Worm (Caenorhabditis elegans): Measurements from ENCODE around the gene rheb-1.

rheb-1 gene

DNA sequence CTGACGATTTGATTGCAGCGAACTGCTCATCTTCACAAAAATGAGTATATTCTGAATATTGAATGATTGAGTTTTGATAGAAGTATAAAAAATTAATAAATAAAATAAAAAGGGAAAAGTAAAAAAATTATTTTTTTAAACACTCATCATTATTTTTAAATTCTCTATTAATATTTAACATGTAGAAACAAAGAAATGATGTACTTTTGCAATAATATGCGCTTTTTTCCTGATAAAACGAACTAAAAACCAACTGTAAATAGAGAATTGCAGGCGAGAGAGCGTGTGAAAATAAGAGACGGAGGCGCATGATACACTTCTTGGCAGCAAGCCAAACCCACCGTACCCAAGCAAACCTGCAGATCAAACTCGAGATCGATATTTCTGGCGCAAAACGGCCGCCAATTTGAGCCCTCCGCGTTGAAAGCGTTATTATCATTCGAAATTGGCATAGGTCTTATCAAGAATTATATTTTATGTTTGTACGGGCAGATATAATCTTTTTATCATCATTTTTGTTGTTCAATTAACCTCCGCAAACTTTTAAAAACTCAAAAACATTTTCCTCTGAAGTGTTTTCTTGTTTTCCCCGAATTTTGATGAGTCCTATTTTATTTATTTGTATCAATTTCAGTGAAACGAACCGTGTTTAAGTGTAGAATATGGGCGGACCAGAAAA is at the start of gene rheb-1, which contains the start of gene spk-1 (continued):
- TF ChIP-seq egl-18 (GFP tag; IDR thresholded peaks at IDR 0.05) (no peak), chd-7 (tag; optimal IDR thresholded peaks at IDR 0.05) (peak; percentile 75), athp-1 (tag; optimal IDR thresholded peaks at IDR 0.05) (peak; percentile 86), aptf-3 (GFP tag; IDR thresholded peaks at IDR 0.05) (no peak), ztf-28 (GFP tag; IDR thresholded peaks at IDR 0.05) (0 out of 2 replicates have a peak, but pooled peaks have one; percentile 45), lin-26 (GFP tag; IDR thresholded peaks at IDR 0.05) (peak; percentile 60; the same call in 1 of the 2 replicates), ZK185.1 (tag; optimal IDR thresholded peaks at IDR 0.05; ENCODE audit: poor library complexity, severe bottlenecking) (peak; percentile 84), ztf-25 (GFP tag; IDR thresholded peaks at IDR 0.05) (no peak), ztf-6 (GFP tag; IDR thresholded peaks at IDR 0.05) (no peak), attf-5 (GFP tag; optimal IDR thresholded peaks at IDR 0.05) (peak; percentile 92), unc-130 (GFP tag; optimal IDR thresholded peaks at IDR 0.05) (peak; percentile 30), T26A5.8 (tag; optimal IDR thresholded peaks at IDR 0.05) (no peak), efl-1 (GFP tag; optimal IDR thresholded peaks at IDR 0.05) (peak; percentile 80), lin-40 (tag; optimal IDR thresholded peaks at IDR 0.05) (peak; percentile 87), let-607 (tag; optimal IDR thresholded peaks at IDR 0.05) (peak; percentile 81 to 84), snpc-1.1 (tag; optimal IDR thresholded peaks at IDR 0.05; ENCODE audit: insufficient read depth) (no peak), let-526 (GFP tag; IDR thresholded peaks at IDR 0.05) (peak; percentile 48; the same call in 1 of the 2 replicates), F10E7.11 (tag; optimal IDR thresholded peaks at IDR 0.05) (no peak), B0019.2 (GFP tag; conservative IDR thresholded peaks at IDR 0.05) (0 out of 2 replicates have a peak, but pooled peaks have one; percentile 51), D2030.7 (GFP tag; IDR thresholded peaks at IDR 0.05) (peak; percentile 78), ets-4 (GFP tag; optimal IDR thresholded peaks at IDR 0.05) (peak; percentile 79), B0261.1 (tag; optimal IDR thresholded peaks at IDR 0.05) (peak; percentile 7), ceh-91 (GFP tag; IDR thresholded peaks at IDR 0.05) (peak; percentile 76), snpc-1.3 (tag; optimal IDR thresholded peaks at IDR 0.05; ENCODE audit: insufficient read depth) (no peak), lsy-27 (tag; optimal IDR thresholded peaks at IDR 0.05; ENCODE audit: borderline replicate concordance, insufficient read depth) (peak; percentile 1), sdz-38 (tag; optimal IDR thresholded peaks at IDR 0.05) (no peak), pbrm-1 (GFP tag; IDR thresholded peaks at IDR 0.05) (peak; percentile 94), ztf-18 (tag; optimal IDR thresholded peaks at IDR 0.05) (peak; percentile 74), gei-17 (GFP tag; optimal IDR thresholded peaks at IDR 0.05) (peak; percentile 47), somi-1 (GFP tag; optimal IDR thresholded peaks at IDR 0.05) (peak; percentile 76), T07F8.4 (tag; optimal IDR thresholded peaks at IDR 0.05) (no peak), nfyb-1 (GFP tag; IDR thresholded peaks at IDR 0.05) (peak; percentile 92)

DNA sequence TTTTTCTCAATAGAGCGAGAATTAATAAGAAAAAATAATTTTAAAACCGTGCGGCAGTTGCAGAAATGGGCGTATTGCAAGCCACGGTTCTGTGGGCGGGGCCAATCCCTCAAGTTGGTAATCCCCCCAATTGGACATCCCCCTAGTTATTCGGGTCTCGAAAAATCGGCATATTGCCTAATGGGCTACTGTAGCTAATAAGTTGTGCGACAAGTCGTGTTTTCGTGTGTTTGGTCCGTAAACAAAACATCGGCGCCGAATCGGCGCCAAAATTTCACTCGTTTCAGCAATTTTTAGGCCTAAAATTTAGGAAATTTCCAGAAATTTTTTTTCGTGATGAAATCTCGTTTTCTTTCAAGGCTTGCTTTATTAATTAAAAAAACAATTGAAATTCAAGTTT is 48.5 kb upstream of the rheb-1 start:
- peak; percentile 45 for TF ChIP-seq mcd-1 (GFP tag; IDR thresholded peaks at IDR 0.05)
- TF ChIP-seq let-607 (tag; optimal IDR thresholded peaks at IDR 0.05), result no peak
- no peak for TF ChIP-seq cebp-2 (GFP tag; IDR thresholded peaks at IDR 0.05)
- TF ChIP-seq unc-130 (GFP tag; optimal IDR thresholded peaks at IDR 0.05), result peak; percentile 24
- TF ChIP-seq hmg-1.2 (GFP tag; IDR thresholded peaks at IDR 0.05), result peak; percentile 33
- peak; percentile 50 for TF ChIP-seq dpl-1 (GFP tag; optimal IDR thresholded peaks at IDR 0.05)
- TF ChIP-seq F52B5.7 (tag; optimal IDR thresholded peaks at IDR 0.05), result no peak
- TF ChIP-seq zim-3 (tag; optimal IDR thresholded peaks at IDR 0.05), result no peak
- peak; percentile 91 for TF ChIP-seq hsf-1 (GFP tag; IDR thresholded peaks at IDR 0.05)
- peak; percentile 91 for TF ChIP-seq ceh-91 (GFP tag; IDR thresholded peaks at IDR 0.05)
- TF ChIP-seq D2030.7 (GFP tag; IDR thresholded peaks at IDR 0.05), result peak; percentile 89
- 0 out of 2 replicates have a peak, but pooled peaks have one; percentile 20 for TF ChIP-seq ekl-4 (GFP tag; IDR thresholded peaks at IDR 0.05)
- TF ChIP-seq xnd-1 (tag; optimal IDR thresholded peaks at IDR 0.05), result peak; percentile 89
- TF ChIP-seq madf-3 (GFP tag; IDR thresholded peaks at IDR 0.05), result no peak
- TF ChIP-seq F49E8.2 (tag; optimal IDR thresholded peaks at IDR 0.05; ENCODE audit: insufficient read depth), result no peak
- TF ChIP-seq lin-54 (GFP tag; optimal IDR thresholded peaks at IDR 0.05), result peak; percentile 25
- TF ChIP-seq pha-4 (tag; optimal IDR thresholded peaks at IDR 0.05), result no peak
- TF ChIP-seq ztf-6 (GFP tag; IDR thresholded peaks at IDR 0.05), result no peak
- peak; percentile 79 for TF ChIP-seq ceh-100 (GFP tag; IDR thresholded peaks at IDR 0.05)
- peak; percentile 35 for TF ChIP-seq snpc-3.4 (tag; optimal IDR thresholded peaks at IDR 0.05)
